Fruit fly (Drosophila melanogaster) whole organism, embryonic: ENCODE results near the gene Arl5.

Experiments
- B-H2 ChIP-seq: fragments of 200-800 bp; sonication (Bioruptor generic); optimal IDR thresholded peaks from 2 replicates; lab custom pipeline; 2018; ENCODE audit warnings: missing biosample characterization, mild to moderate bottlenecking, missing genetic modification characterization
- CG10147 ChIP-seq: fragments of 200-800 bp; sonication (Bioruptor generic); optimal IDR thresholded peaks from 2 replicates; lab custom pipeline; 2019; ENCODE audit warnings: missing biosample characterization, mild to moderate bottlenecking, missing genetic modification characterization, moderate library complexity
- CG12071 ChIP-seq: fragments of 200-800 bp; sonication (Bioruptor generic); optimal IDR thresholded peaks from 3 replicates; lab custom pipeline; 2018; ENCODE audit warnings: missing biosample characterization, mild to moderate bottlenecking, missing genetic modification characterization
- CG14667 ChIP-seq: fragments of 200-800 bp; sonication (Bioruptor generic); IDR thresholded peaks from 2 replicates; pipeline ENCODE4 v1.3.6; 2022; ENCODE audit warnings: missing biosample characterization, missing genetic modification characterization
- CG15073 ChIP-seq: fragments of 200-800 bp; sonication (Bioruptor generic); optimal IDR thresholded peaks from 2 replicates; lab custom pipeline; 2016; ENCODE audit warnings: missing biosample characterization, missing genetic modification characterization
- CG1603 ChIP-seq: fragments of 200-800 bp; sonication (Bioruptor generic); optimal IDR thresholded peaks from 2 replicates; lab custom pipeline; 2019; ENCODE audit warnings: missing biosample characterization, mild to moderate bottlenecking, missing genetic modification characterization, moderate library complexity
- CG17802 ChIP-seq: fragments of 200-800 bp; sonication (Bioruptor generic); optimal IDR thresholded peaks from 2 replicates; lab custom pipeline; 2018; ENCODE audit warnings: missing biosample characterization, mild to moderate bottlenecking, missing genetic modification characterization, moderate library complexity
- CG17912 ChIP-seq: fragments of 200-800 bp; sonication (Bioruptor generic); optimal IDR thresholded peaks from 2 replicates; lab custom pipeline; 2018; ENCODE audit warnings: missing biosample characterization, mild to moderate bottlenecking, missing genetic modification characterization
- CG18764 ChIP-seq: fragments of 200-800 bp; sonication (Bioruptor generic); optimal IDR thresholded peaks from 3 replicates; lab custom pipeline; 2016; ENCODE audit warnings: missing biosample characterization, missing genetic modification characterization
- CG31365 ChIP-seq: fragments of 200-800 bp; sonication (Bioruptor generic); optimal IDR thresholded peaks from 2 replicates; lab custom pipeline; 2018; ENCODE audit warnings: missing biosample characterization, mild to moderate bottlenecking, missing genetic modification characterization
- CG32772 ChIP-seq: fragments of 200-800 bp; sonication (Bioruptor generic); IDR thresholded peaks from 2 replicates; pipeline ENCODE4 v1.3.6; 2022; ENCODE audit warnings: missing biosample characterization, missing genetic modification characterization
- CG33557 ChIP-seq: fragments of 200-800 bp; sonication (Bioruptor generic); optimal IDR thresholded peaks from 2 replicates; lab custom pipeline; 2019; ENCODE audit warnings: missing biosample characterization, mild to moderate bottlenecking, missing genetic modification characterization, moderate library complexity
- CG3995 ChIP-seq: fragments of 200-800 bp; sonication (Bioruptor generic); optimal IDR thresholded peaks from 3 replicates; lab custom pipeline; 2016; ENCODE audit warnings: missing biosample characterization, missing genetic modification characterization
- CG4282 ChIP-seq: fragments of 200-800 bp; sonication (Bioruptor generic); optimal IDR thresholded peaks from 2 replicates; lab custom pipeline; 2016; ENCODE audit warnings: missing biosample characterization, missing genetic modification characterization
- CG6272 ChIP-seq: fragments of 200-800 bp; sonication (Bioruptor generic); IDR thresholded peaks from 2 replicates; pipeline ENCODE4 v1.3.6; 2022; ENCODE audit warnings: missing biosample characterization, missing genetic modification characterization
- CG9932 ChIP-seq: fragments of 200-800 bp; sonication (Bioruptor generic); IDR thresholded peaks from 2 replicates; pipeline ENCODE4 v1.3.6; 2022; ENCODE audit warnings: missing biosample characterization, missing genetic modification characterization
- CTCF ChIP-seq: fragments of 200-800 bp; sonication (Bioruptor generic); optimal IDR thresholded peaks from 2 replicates; lab custom pipeline; 2017; ENCODE audit warnings: missing biosample characterization, mild to moderate bottlenecking, missing genetic modification characterization, moderate library complexity
- CoRest ChIP-seq: fragments of 200-800 bp; sonication (Bioruptor generic); optimal IDR thresholded peaks from 3 replicates; lab custom pipeline; 2018; ENCODE audit warnings: missing biosample characterization, mild to moderate bottlenecking, missing genetic modification characterization, moderate library complexity
- Dad ChIP-seq: fragments of 200-800 bp; sonication (Bioruptor generic); optimal IDR thresholded peaks from 3 replicates; lab custom pipeline; 2016; ENCODE audit warnings: missing biosample characterization, missing genetic modification characterization
- Dip3 ChIP-seq: fragments of 200-800 bp; sonication (Bioruptor generic); optimal IDR thresholded peaks from 3 replicates; lab custom pipeline; 2016; ENCODE audit warnings: missing biosample characterization, missing genetic modification characterization
- Hmr ChIP-seq: fragments of 200-800 bp; sonication (Bioruptor generic); optimal IDR thresholded peaks from 3 replicates; lab custom pipeline; 2017; ENCODE audit warnings: mild to moderate bottlenecking, missing biosample characterization, missing genetic modification reagents, missing genetic modification characterization
- Hr51 ChIP-seq, 2 experiments: fragments of 200-800 bp; sonication (Bioruptor generic); optimal IDR thresholded peaks; 2 replicates in 1 of 2; 3 replicates in 1 of 2; lab custom pipeline; 2016 to 2018; ENCODE audit warnings: missing biosample characterization in 2 of 2, missing genetic modification characterization in 2 of 2, mild to moderate bottlenecking in 1 of 2, moderate library complexity in 1 of 2
- MTF-1 ChIP-seq: fragments of 200-800 bp; sonication (Bioruptor generic); optimal IDR thresholded peaks from 2 replicates; lab custom pipeline; 2018; ENCODE audit warnings: missing biosample characterization, mild to moderate bottlenecking, missing genetic modification characterization, borderline replicate concordance
- Nf-YC ChIP-seq: fragments of 200-800 bp; optimal IDR thresholded peaks from 3 replicates; lab custom pipeline; 2019; ENCODE audit warnings: missing biosample characterization, mild to moderate bottlenecking, missing genetic modification characterization, moderate library complexity
- Ravus ChIP-seq: fragments of 200-800 bp; sonication (Bioruptor generic); IDR thresholded peaks from 2 replicates; pipeline ENCODE4 v1.3.6; 2022; ENCODE audit warnings: missing biosample characterization, missing genetic modification characterization
- Scr ChIP-seq: fragments of 200-800 bp; sonication (Bioruptor generic); IDR thresholded peaks from 2 replicates; pipeline ENCODE4 v1.3.6; 2022; ENCODE audit warnings: missing biosample characterization, missing genetic modification characterization; ENCODE audit not compliant: partially characterized antibody
- Stat92E ChIP-seq, 3 experiments: fragments of >200 bp in 2 of 3; fragments of 200-800 bp in 1 of 3; sonication (Bioruptor generic) in 1 of 3; optimal IDR thresholded peaks; 2 replicates each; lab custom pipeline; 2017 to 2019; ENCODE audit warnings: missing biosample characterization in 3 of 3, missing genetic modification characterization in 3 of 3, mild to moderate bottlenecking in 1 of 3, moderate library complexity in 1 of 3
- Usf ChIP-seq: fragments of 200-800 bp; sonication (Bioruptor generic); optimal IDR thresholded peaks from 2 replicates; lab custom pipeline; 2017; ENCODE audit warnings: missing genotype, missing biosample characterization, missing genetic modification characterization
- da ChIP-seq: fragments of 200-800 bp; sonication (Bioruptor generic); optimal IDR thresholded peaks from 2 replicates; lab custom pipeline; 2016; ENCODE audit warnings: missing biosample characterization, missing genetic modification characterization
- dan ChIP-seq: fragments of 200-800 bp; sonication (Bioruptor generic); IDR thresholded peaks from 2 replicates; pipeline ENCODE4 v1.3.6; 2022; ENCODE audit warnings: missing biosample characterization, missing genetic modification characterization
- dati ChIP-seq: fragments of 200-800 bp; sonication (Bioruptor generic); IDR thresholded peaks from 2 replicates; pipeline ENCODE4 v1.3.6; 2022; ENCODE audit warnings: missing biosample characterization, missing genetic modification characterization
- emc ChIP-seq: fragments of 200-800 bp; sonication (Bioruptor generic); optimal IDR thresholded peaks from 2 replicates; lab custom pipeline; 2016; ENCODE audit warnings: missing biosample characterization, missing genetic modification characterization
- eve ChIP-seq, 2 experiments: fragments of >200 bp; optimal IDR thresholded peaks; 2 replicates each; lab custom pipeline; 2017; ENCODE audit warnings: missing biosample characterization in 2 of 2, missing genetic modification characterization in 2 of 2
- fd64A ChIP-seq: fragments of 200-800 bp; sonication (Bioruptor generic); optimal IDR thresholded peaks from 3 replicates; lab custom pipeline; 2018; ENCODE audit warnings: missing biosample characterization, mild to moderate bottlenecking, missing genetic modification characterization
- fd96Cb ChIP-seq: fragments of 200-800 bp; sonication (Bioruptor generic); optimal IDR thresholded peaks from 2 replicates; lab custom pipeline; 2018; ENCODE audit warnings: missing biosample characterization, mild to moderate bottlenecking, missing genetic modification characterization, moderate library complexity
- gce ChIP-seq: fragments of 200-800 bp; sonication (Bioruptor generic); IDR thresholded peaks from 3 replicates; pipeline ENCODE4 v1.3.6; 2022; ENCODE audit warnings: missing biosample characterization, missing genetic modification characterization
- insv ChIP-seq, 2 experiments: fragments of 200-800 bp; sonication (Bioruptor generic); optimal IDR thresholded peaks; 3 replicates each; lab custom pipeline; 2016 to 2018; ENCODE audit warnings: missing biosample characterization in 2 of 2, missing genetic modification characterization in 2 of 2
- inv ChIP-seq: fragments of 200-800 bp; sonication (Bioruptor generic); IDR thresholded peaks from 2 replicates; pipeline ENCODE4 v1.3.6; 2022; ENCODE audit warnings: missing biosample characterization, missing genetic modification characterization; ENCODE audit not compliant: partially characterized antibody
- klu ChIP-seq: fragments of 200-800 bp; sonication (Bioruptor generic); IDR thresholded peaks from 2 replicates; pipeline ENCODE4 v1.3.6; 2022; ENCODE audit warnings: missing biosample characterization, missing genetic modification characterization
- lmd ChIP-seq: fragments of 200-800 bp; sonication (Bioruptor generic); IDR thresholded peaks from 2 replicates; pipeline ENCODE4 v1.3.6; 2022; ENCODE audit warnings: missing biosample characterization, missing genetic modification characterization
- mld ChIP-seq: fragments of 200-800 bp; sonication (Bioruptor generic); IDR thresholded peaks from 3 replicates; pipeline ENCODE4 v1.3.6; 2022; ENCODE audit warnings: missing biosample characterization, missing genetic modification characterization; ENCODE audit not compliant: partially characterized antibody
- nmo ChIP-seq: fragments of 200-800 bp; sonication (Bioruptor generic); optimal IDR thresholded peaks from 2 replicates; lab custom pipeline; 2018; ENCODE audit warnings: missing biosample characterization, mild to moderate bottlenecking, missing genetic modification characterization, moderate library complexity
- otp ChIP-seq: fragments of 200-800 bp; sonication (Bioruptor generic); IDR thresholded peaks from 3 replicates; pipeline ENCODE4, ENCODE4 v1.3.6; 2022; ENCODE audit warnings: missing biosample characterization, missing genetic modification characterization
- pan ChIP-seq, 4 experiments: fragments of >200 bp in 3 of 4; fragments of 200-800 bp in 1 of 4; sonication (Bioruptor generic) in 1 of 4; optimal IDR thresholded peaks in 3 of 4; IDR thresholded peaks in 1 of 4; 2 replicates each; pipeline versions ENCODE4 v1.3.6 to Lab custom; 2017 to 2022; ENCODE audit warnings: missing biosample characterization in 2 of 4, missing genetic modification characterization in 2 of 4, mixed read lengths in 1 of 4
- pnt ChIP-seq: fragments of 200-800 bp; sonication (Bioruptor generic); optimal IDR thresholded peaks from 3 replicates; lab custom pipeline; 2016; ENCODE audit warnings: missing biosample characterization, missing genetic modification characterization
- ro ChIP-seq: fragments of 200-800 bp; sonication (Bioruptor generic); IDR thresholded peaks from 2 replicates; pipeline ENCODE4 v1.3.6; 2022; ENCODE audit warnings: missing biosample characterization, missing genetic modification characterization
- trem ChIP-seq: fragments of 200-800 bp; optimal IDR thresholded peaks from 3 replicates; lab custom pipeline; 2019; ENCODE audit warnings: missing biosample characterization, mild to moderate bottlenecking, missing genetic modification characterization, moderate library complexity
- wek ChIP-seq: fragments of 200-800 bp; sonication (Bioruptor generic); optimal IDR thresholded peaks from 3 replicates; lab custom pipeline; 2018; ENCODE audit warnings: missing biosample characterization, mild to moderate bottlenecking, missing genetic modification characterization, moderate library complexity
- wor ChIP-seq: fragments of 200-800 bp; sonication (Bioruptor generic); IDR thresholded peaks from 2 replicates; pipeline ENCODE4 v1.3.6; 2022; ENCODE audit warnings: missing biosample characterization, missing genetic modification characterization
- zen2 ChIP-seq: fragments of 200-800 bp; sonication (Bioruptor generic); IDR thresholded peaks from 3 replicates; pipeline ENCODE4 v1.3.6; 2022; ENCODE audit warnings: missing biosample characterization, missing genetic modification characterization; ENCODE audit not compliant: partially characterized antibody

The Arl5 gene

dm6 chr3L:8308891-8309352, 9.3 kb upstream of the Arl5 start, which contains the start of gene BI-1 (continued):
- TF ChIP-seq Dip3 (GFP tag; lab: Kevin White, UChicago) (peak; percentile 32), CG15073 (GFP tag; lab: Kevin White, UChicago) (no peak), CG10147 (GFP tag; lab: Kevin White, UChicago) (peak; percentile 83), Dad (peak; percentile 55), gce (GFP tag; lab: Robert Waterston, UW) (no peak), Stat92E (GFP tag; optimal IDR thresholded peaks at IDR 0.05; lab: Kevin White, UChicago) (peak in 1 of 3 experiments; percentile 43), MTF-1 (GFP tag; lab: Kevin White, UChicago) (no peak), Ravus (GFP tag; lab: Robert Waterston, UW) (no peak), CG33557 (peak; percentile 58), Hr51 (GFP tag; optimal IDR thresholded peaks at IDR 0.05; lab: Kevin White, UChicago) (peak in 1 of 2 experiments; percentile 5), Hmr (GFP tag; lab: Kevin White, UChicago) (no peak), fd96Cb (tag; lab: Kevin White, UChicago) (peak; percentile 24), trem (tag; lab: Kevin White, UChicago) (peak; percentile 42), klu (GFP tag; lab: Robert Waterston, UW) (peak; percentile 62; the same call in 1 of the 2 replicates), pnt (no peak), CG31365 (no peak), CG17802 (tag; lab: Kevin White, UChicago) (no peak), dati (GFP tag; lab: Robert Waterston, UW) (no peak), da (GFP tag; lab: Kevin White, UChicago) (no peak), mld (GFP tag; lab: Robert Waterston, UW) (no peak), CG9932 (GFP tag; lab: Robert Waterston, UW) (peak; percentile 82), fd64A (GFP tag; lab: Kevin White, UChicago) (no peak), CG12071 (GFP tag; lab: Kevin White, UChicago) (no peak), lmd (GFP tag; lab: Robert Waterston, UW) (peak; percentile 54; the same call in 1 of the 2 replicates), Nf-YC (peak; percentile 74), CTCF (GFP tag; lab: Kevin White, UChicago) (peak; percentile 22), insv (GFP tag; optimal IDR thresholded peaks at IDR 0.05; lab: Kevin White, UChicago) (peak in 1 of 2 experiments; percentile 41), CG14667 (no peak), dan (GFP tag; lab: Robert Waterston, UW) (no peak), ro (no peak), nmo (GFP tag; lab: Kevin White, UChicago) (peak; percentile 75), Usf (no peak), CG17912 (no peak), CG4282 (GFP tag; lab: Kevin White, UChicago) (no peak), zen2 (GFP tag; lab: Robert Waterston, UW) (no peak; the same call in 2 of the 3 replicates), inv (GFP tag; lab: Robert Waterston, UW) (no peak), wor (GFP tag; lab: Robert Waterston, UW) (peak; percentile 18; the same call in 1 of the 2 replicates), pan (optimal IDR thresholded peaks at IDR 0.05; lab: Kevin White, UChicago) (no peak), pan (GFP tag; optimal IDR thresholded peaks at IDR 0.05 in 1 of 2, IDR thresholded peaks at IDR 0.05 in 1 of 2) (no peak), CG6272 (GFP tag; lab: Robert Waterston, UW) (0 out of 2 replicates have a peak, but pooled peaks have one; percentile 16), CG3995 (peak; percentile 44), emc (GFP tag; lab: Kevin White, UChicago) (no peak), CG32772 (GFP tag; lab: Robert Waterston, UW) (peak; percentile 24; the same call in 1 of the 2 replicates), wek (GFP tag; lab: Kevin White, UChicago) (no peak), CG18764 (GFP tag; lab: Kevin White, UChicago) (peak; percentile 58), Scr (GFP tag; lab: Robert Waterston, UW) (no peak), CG1603 (tag; lab: Kevin White, UChicago) (no peak), eve (GFP tag; optimal IDR thresholded peaks at IDR 0.05; lab: Kevin White, UChicago) (no peak), CoRest (tag; lab: Kevin White, UChicago) (peak; percentile 84), otp (GFP tag; lab: Robert Waterston, UW) (no peak), B-H2 (peak; percentile 74)
